Fruit fly (Drosophila melanogaster): Measurements from ENCODE around the gene brv1.

dm6 chr3L:19482014-19482413 lies 4.3 kb downstream of the brv1 start:
- TF ChIP-seq Pif1A (GFP tag; optimal IDR thresholded peaks at IDR 0.05) (no peak), CG32121 (GFP tag; IDR thresholded peaks at IDR 0.05) (no peak), CG34367 (tag; optimal IDR thresholded peaks at IDR 0.05) (no peak)
